Fruit fly (Drosophila melanogaster) whole organism, embryonic: ENCODE measurements around the gene Hexo2.

ENCODE experiments used
- C15 ChIP-seq: fragments of 200-800 bp; sonication (Bioruptor generic); IDR thresholded peaks from 3 replicates; pipeline ENCODE4 v1.3.6; 2022; ENCODE audit warnings: missing biosample characterization, missing genetic modification characterization
- CG11504 ChIP-seq: fragments of 200-800 bp; sonication (Bioruptor generic); optimal IDR thresholded peaks from 3 replicates; lab custom pipeline; 2019; ENCODE audit warnings: missing biosample characterization, mild to moderate bottlenecking, missing genetic modification characterization, moderate library complexity
- CG11560 ChIP-seq: fragments of 200-800 bp; sonication (Bioruptor generic); IDR thresholded peaks from 3 replicates; pipeline ENCODE4 v1.3.6; 2022; ENCODE audit warnings: missing biosample characterization, missing genetic modification characterization
- CG11723 ChIP-seq: fragments of 200-800 bp; sonication (Bioruptor generic); optimal IDR thresholded peaks from 2 replicates; lab custom pipeline; 2017; ENCODE audit warnings: missing biosample characterization, mild to moderate bottlenecking, missing genetic modification characterization
- CG15601 ChIP-seq: fragments of 200-800 bp; sonication (Bioruptor generic); optimal IDR thresholded peaks from 3 replicates; lab custom pipeline; 2019; ENCODE audit warnings: missing biosample characterization, mild to moderate bottlenecking, missing genetic modification characterization, moderate library complexity
- CG16815 ChIP-seq: fragments of 200-800 bp; sonication (Bioruptor generic); optimal IDR thresholded peaks from 3 replicates; lab custom pipeline; 2017; ENCODE audit warnings: missing biosample characterization, mild to moderate bottlenecking, missing genetic modification characterization
- CG17802 ChIP-seq: fragments of 200-800 bp; sonication (Bioruptor generic); optimal IDR thresholded peaks from 2 replicates; lab custom pipeline; 2018; ENCODE audit warnings: missing biosample characterization, mild to moderate bottlenecking, missing genetic modification characterization, moderate library complexity
- CG1792 ChIP-seq: fragments of 200-800 bp; sonication (Bioruptor generic); optimal IDR thresholded peaks from 2 replicates; lab custom pipeline; 2016; ENCODE audit warnings: missing biosample characterization, missing genetic modification characterization
- CG4360 ChIP-seq: fragments of 200-800 bp; sonication (Bioruptor generic); IDR thresholded peaks from 2 replicates; pipeline ENCODE4 v1.3.6; 2022; ENCODE audit warnings: missing biosample characterization, missing genetic modification characterization
- CG43689 ChIP-seq: fragments of 200-800 bp; sonication (Bioruptor generic); IDR thresholded peaks from 2 replicates; pipeline ENCODE4 v1.3.6; 2022; ENCODE audit warnings: missing biosample characterization, missing genetic modification characterization
- CG6254 ChIP-seq: fragments of 200-800 bp; sonication (Bioruptor generic); optimal IDR thresholded peaks from 3 replicates; lab custom pipeline; 2017; ENCODE audit warnings: mild to moderate bottlenecking, missing biosample characterization, missing genetic modification reagents, missing genetic modification characterization
- CG6813 ChIP-seq: fragments of 200-800 bp; sonication (Bioruptor generic); optimal IDR thresholded peaks from 2 replicates; lab custom pipeline; 2017; ENCODE audit warnings: missing biosample characterization, missing genetic modification characterization, mild to moderate bottlenecking, moderate library complexity, missing genetic modification reagents
- CG7745 ChIP-seq: fragments of 200-800 bp; sonication (Bioruptor generic); optimal IDR thresholded peaks from 2 replicates; lab custom pipeline; 2018; ENCODE audit warnings: missing biosample characterization, mild to moderate bottlenecking, missing genetic modification characterization, moderate library complexity
- CG7987 ChIP-seq: fragments of 200-800 bp; sonication (Bioruptor generic); optimal IDR thresholded peaks from 2 replicates; lab custom pipeline; 2018; ENCODE audit warnings: missing biosample characterization, mild to moderate bottlenecking, missing genetic modification characterization, moderate library complexity
- CG8924 ChIP-seq: fragments of 200-800 bp; optimal IDR thresholded peaks from 3 replicates; lab custom pipeline; 2019; ENCODE audit warnings: missing biosample characterization, mild to moderate bottlenecking, missing genetic modification characterization, moderate library complexity
- CHES-1-like ChIP-seq: fragments of 200-800 bp; sonication (Bioruptor generic); optimal IDR thresholded peaks from 2 replicates; lab custom pipeline; 2016; ENCODE audit warnings: missing biosample characterization, missing genetic modification characterization
- CTCF ChIP-seq: fragments of 200-800 bp; sonication (Bioruptor generic); optimal IDR thresholded peaks from 2 replicates; lab custom pipeline; 2017; ENCODE audit warnings: missing biosample characterization, mild to moderate bottlenecking, missing genetic modification characterization, moderate library complexity
- CkIIα-i1 ChIP-seq: fragments of 200-800 bp; sonication (Bioruptor generic); IDR thresholded peaks from 2 replicates; pipeline ENCODE4 v1.3.6; 2022; ENCODE audit warnings: missing biosample characterization, missing genetic modification characterization
- D19A ChIP-seq: fragments of 200-800 bp; optimal IDR thresholded peaks from 3 replicates; lab custom pipeline; 2019; ENCODE audit warnings: missing biosample characterization, mild to moderate bottlenecking, missing genetic modification characterization, moderate library complexity
- D19B ChIP-seq: fragments of 200-800 bp; sonication (Bioruptor generic); optimal IDR thresholded peaks from 2 replicates; lab custom pipeline; 2017; ENCODE audit warnings: missing biosample characterization, mild to moderate bottlenecking, missing genetic modification characterization
- Drgx ChIP-seq: fragments of 200-800 bp; sonication (Bioruptor generic); IDR thresholded peaks from 2 replicates; pipeline ENCODE4 v1.3.6; 2022; ENCODE audit warnings: missing biosample characterization, missing genetic modification characterization
- Fer2 ChIP-seq: fragments of 200-800 bp; sonication (Bioruptor generic); optimal IDR thresholded peaks from 2 replicates; lab custom pipeline; 2018; ENCODE audit warnings: missing biosample characterization, mild to moderate bottlenecking, missing genetic modification characterization, moderate library complexity
- Fer3 ChIP-seq: fragments of 200-800 bp; sonication (Bioruptor generic); optimal IDR thresholded peaks from 2 replicates; lab custom pipeline; 2018; ENCODE audit warnings: missing biosample characterization, mild to moderate bottlenecking, missing genetic modification characterization, moderate library complexity
- H15 ChIP-seq: fragments of 200-800 bp; sonication (Bioruptor generic); IDR thresholded peaks from 3 replicates; pipeline ENCODE4 v1.3.6; 2022; ENCODE audit warnings: missing biosample characterization, missing genetic modification characterization
- HLHmδ ChIP-seq: fragments of 200-800 bp; sonication (Bioruptor generic); optimal IDR thresholded peaks from 2 replicates; lab custom pipeline; 2018; ENCODE audit warnings: missing biosample characterization, mild to moderate bottlenecking, missing genetic modification characterization, moderate library complexity
- Myb ChIP-seq: fragments of 200-800 bp; sonication (Bioruptor generic); optimal IDR thresholded peaks from 2 replicates; lab custom pipeline; 2016; ENCODE audit warnings: missing biosample characterization, missing genetic modification characterization
- ac ChIP-seq: fragments of 200-800 bp; sonication (Bioruptor generic); optimal IDR thresholded peaks from 3 replicates; lab custom pipeline; 2017; ENCODE audit warnings: missing biosample characterization, mild to moderate bottlenecking, missing genetic modification characterization
- ash1 ChIP-seq: fragments of 200-800 bp; sonication (Bioruptor generic); optimal IDR thresholded peaks from 2 replicates; lab custom pipeline; 2018; ENCODE audit warnings: missing biosample characterization, mild to moderate bottlenecking, missing genetic modification characterization
- cg ChIP-seq: fragments of 200-800 bp; sonication (Bioruptor generic); optimal IDR thresholded peaks from 3 replicates; lab custom pipeline; 2019; ENCODE audit warnings: missing biosample characterization, mild to moderate bottlenecking, missing genetic modification characterization, moderate library complexity
- crc ChIP-seq: fragments of 200-800 bp; sonication (Bioruptor generic); optimal IDR thresholded peaks from 2 replicates; lab custom pipeline; 2016; ENCODE audit warnings: missing biosample characterization, missing genetic modification characterization
- crol ChIP-seq: fragments of 200-800 bp; sonication (Bioruptor generic); IDR thresholded peaks from 2 replicates; pipeline ENCODE4 v1.3.6; 2022; ENCODE audit warnings: missing biosample characterization, missing genetic modification characterization
- crp ChIP-seq, 2 experiments: fragments of 200-800 bp; sonication (Bioruptor generic); optimal IDR thresholded peaks; 2 replicates in 1 of 2; 3 replicates in 1 of 2; lab custom pipeline; 2017; ENCODE audit warnings: missing biosample characterization in 2 of 2, missing genetic modification characterization in 2 of 2, mild to moderate bottlenecking in 1 of 2, moderate library complexity in 1 of 2
- cwo ChIP-seq: fragments of 200-800 bp; sonication (Bioruptor generic); optimal IDR thresholded peaks from 3 replicates; lab custom pipeline; 2017; ENCODE audit warnings: missing biosample characterization, missing genetic modification characterization, mild to moderate bottlenecking, moderate library complexity, missing genetic modification reagents
- da ChIP-seq: fragments of 200-800 bp; sonication (Bioruptor generic); optimal IDR thresholded peaks from 2 replicates; lab custom pipeline; 2016; ENCODE audit warnings: missing biosample characterization, missing genetic modification characterization
- danr ChIP-seq: fragments of 200-800 bp; sonication (Bioruptor generic); IDR thresholded peaks from 2 replicates; pipeline ENCODE4 v1.3.6; 2022; ENCODE audit warnings: missing biosample characterization, missing genetic modification characterization
- eyg ChIP-seq: fragments of 200-800 bp; sonication (Bioruptor generic); optimal IDR thresholded peaks from 3 replicates; lab custom pipeline; 2016; ENCODE audit warnings: missing biosample characterization, missing genetic modification characterization
- fd64A ChIP-seq: fragments of 200-800 bp; sonication (Bioruptor generic); optimal IDR thresholded peaks from 3 replicates; lab custom pipeline; 2018; ENCODE audit warnings: missing biosample characterization, mild to moderate bottlenecking, missing genetic modification characterization
- gro ChIP-seq: fragments of 200-800 bp; sonication (Bioruptor generic); optimal IDR thresholded peaks from 2 replicates; lab custom pipeline; 2016; ENCODE audit warnings: missing biosample characterization, missing genetic modification characterization
- her ChIP-seq: fragments of 200-800 bp; sonication (Bioruptor generic); optimal IDR thresholded peaks from 2 replicates; lab custom pipeline; 2016; ENCODE audit warnings: missing biosample characterization, missing genetic modification characterization
- lilli ChIP-seq: fragments of 200-800 bp; sonication (Bioruptor generic); optimal IDR thresholded peaks from 3 replicates; lab custom pipeline; 2016; ENCODE audit warnings: missing biosample characterization, missing genetic modification characterization
- maf-S ChIP-seq: fragments of 200-800 bp; sonication (Bioruptor generic); optimal IDR thresholded peaks from 2 replicates; lab custom pipeline; 2016; ENCODE audit warnings: missing biosample characterization, missing genetic modification characterization
- peb ChIP-seq: fragments of 200-800 bp; sonication (Bioruptor generic); IDR thresholded peaks from 2 replicates; pipeline ENCODE4 v1.3.6; 2022; ENCODE audit warnings: missing biosample characterization, missing genetic modification characterization
- pfk ChIP-seq: fragments of 200-800 bp; sonication (Bioruptor generic); optimal IDR thresholded peaks from 2 replicates; lab custom pipeline; 2018; ENCODE audit warnings: missing biosample characterization, mild to moderate bottlenecking, missing genetic modification characterization, moderate library complexity
- pros ChIP-seq: fragments of 200-800 bp; sonication (Bioruptor generic); optimal IDR thresholded peaks from 3 replicates; lab custom pipeline; 2019; ENCODE audit warnings: missing biosample characterization, mild to moderate bottlenecking, missing genetic modification characterization, moderate library complexity
- repo ChIP-seq: fragments of 200-800 bp; sonication (Bioruptor generic); optimal IDR thresholded peaks from 2 replicates; lab custom pipeline; 2016; ENCODE audit warnings: missing biosample characterization, missing genetic modification characterization
- ro ChIP-seq: fragments of 200-800 bp; sonication (Bioruptor generic); IDR thresholded peaks from 2 replicates; pipeline ENCODE4 v1.3.6; 2022; ENCODE audit warnings: missing biosample characterization, missing genetic modification characterization
- salm ChIP-seq: fragments of 200-800 bp; sonication (Bioruptor generic); optimal IDR thresholded peaks from 2 replicates; lab custom pipeline; 2018; ENCODE audit warnings: missing biosample characterization, mild to moderate bottlenecking, missing genetic modification characterization
- tgo ChIP-seq: fragments of 200-800 bp; sonication (Bioruptor generic); IDR thresholded peaks from 3 replicates; pipeline ENCODE4 v1.3.6; 2022; ENCODE audit warnings: missing biosample characterization, missing genetic modification characterization
- tin ChIP-seq: fragments of 200-800 bp; sonication (Bioruptor generic); optimal IDR thresholded peaks from 3 replicates; lab custom pipeline; 2016; ENCODE audit warnings: missing biosample characterization, missing genetic modification characterization

The Hexo2 gene

DNA sequence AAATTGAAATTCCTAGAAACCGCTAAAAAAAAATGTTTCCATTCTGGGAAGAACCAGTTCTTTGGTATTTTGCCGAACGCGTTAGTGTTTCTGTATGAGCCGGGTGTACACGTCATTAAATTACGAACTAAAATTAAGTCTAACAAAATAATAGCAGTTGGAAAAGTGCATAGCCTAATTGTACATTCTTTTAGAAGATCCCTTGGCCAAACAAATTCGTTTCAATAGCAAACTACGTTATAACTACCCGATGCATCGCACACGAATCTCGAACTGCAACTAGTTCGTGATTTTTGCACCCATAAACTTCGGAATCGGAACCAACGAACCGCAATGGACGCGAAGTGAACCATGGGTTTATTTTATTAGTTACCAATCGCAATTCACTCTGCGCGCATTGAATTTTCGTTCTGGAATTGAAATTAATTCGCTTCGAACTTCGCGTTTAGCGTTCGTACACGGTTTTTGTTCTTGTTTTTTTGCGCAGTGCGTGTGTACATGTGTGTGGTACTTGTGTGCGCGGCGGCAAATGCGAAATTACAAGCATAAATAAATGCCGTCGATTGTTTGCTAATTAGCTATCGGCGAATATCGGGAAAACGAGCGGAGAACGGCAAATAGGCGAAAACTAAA is 28.1 kb upstream of the Hexo2 start, which contains the start of gene CAH3 (continued):
- TF ChIP-seq CG6813 (GFP tag; lab: Kevin White, UChicago) (peak; percentile 89), CG16815 (GFP tag; lab: Kevin White, UChicago) (peak; percentile 88), HLHmδ (no peak), her (GFP tag; lab: Kevin White, UChicago) (peak; percentile 94), tin (peak; percentile 93), fd64A (GFP tag; lab: Kevin White, UChicago) (peak; percentile 85), eyg (GFP tag; lab: Kevin White, UChicago) (peak; percentile 91), C15 (GFP tag; lab: Robert Waterston, UW) (peak; percentile 81), Fer3 (tag; lab: Kevin White, UChicago) (peak; percentile 94), ac (peak; percentile 69), da (GFP tag; lab: Kevin White, UChicago) (peak; percentile 77), CG11504 (tag; lab: Kevin White, UChicago) (peak; percentile 93), Myb (GFP tag; lab: Kevin White, UChicago) (peak; percentile 83), Fer2 (tag; lab: Kevin White, UChicago) (peak; percentile 91), ro (peak; percentile 58; the same call in 1 of the 2 replicates), ash1 (GFP tag; lab: Kevin White, UChicago) (peak; percentile 68), CG1792 (GFP tag; lab: Kevin White, UChicago) (peak; percentile 92), peb (peak; percentile 85), CHES-1-like (GFP tag; lab: Kevin White, UChicago) (peak; percentile 95), CG7745 (peak; percentile 11), CG17802 (tag; lab: Kevin White, UChicago) (peak; percentile 83), CG11560 (tag; lab: Robert Waterston, UW) (peak; percentile 64; the same call in 2 of the 3 replicates), H15 (GFP tag; lab: Robert Waterston, UW) (peak; percentile 88)

DNA sequence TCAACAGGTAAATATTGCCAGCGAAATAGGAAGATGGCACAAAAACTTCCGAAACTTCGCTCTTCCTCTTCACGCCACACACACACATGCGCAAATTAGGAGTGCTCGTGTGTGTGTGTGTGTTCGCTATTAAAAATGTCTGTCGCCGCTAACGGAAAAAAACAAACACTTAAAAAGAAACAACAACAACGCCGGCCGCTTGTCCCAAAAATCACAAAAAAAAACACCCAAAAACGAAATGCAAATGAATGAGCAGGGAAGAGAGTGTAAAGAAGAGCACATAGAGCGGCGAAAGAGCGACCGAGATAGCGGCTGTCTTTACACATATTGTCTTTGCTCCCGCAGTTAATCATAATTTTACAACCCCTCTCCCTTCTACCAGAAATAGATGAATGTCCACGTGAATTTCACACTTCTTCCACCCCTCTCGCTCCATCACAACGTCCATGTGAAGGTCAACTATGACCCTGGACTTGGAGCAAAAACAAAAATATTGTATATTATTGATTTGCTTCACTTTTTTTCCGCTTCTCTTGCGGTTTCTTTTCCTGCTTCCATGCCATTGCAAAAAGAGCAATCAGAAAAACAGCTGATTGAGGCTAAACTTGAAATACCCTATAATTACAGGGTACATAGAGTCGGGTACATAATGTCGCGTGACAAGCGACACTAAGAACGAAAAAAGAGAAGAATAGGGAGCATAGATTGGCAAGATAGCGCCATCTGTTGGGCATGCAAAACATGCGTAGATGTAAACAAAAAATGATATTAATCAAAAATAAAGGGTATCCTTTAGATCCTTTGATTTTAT is 27.4 kb upstream of the Hexo2 start:
- TF ChIP-seq D19B (GFP tag; lab: Kevin White, UChicago) (peak; percentile 84), D19A (peak; percentile 44), pfk (no peak), cg (GFP tag; lab: Kevin White, UChicago) (peak; percentile 82), pros (GFP tag; lab: Kevin White, UChicago) (peak; percentile 46), CG6254 (peak; percentile 91), lilli (GFP tag; lab: Kevin White, UChicago) (peak; percentile 13), crc (GFP tag; lab: Kevin White, UChicago) (no peak), crol (GFP tag; lab: Robert Waterston, UW) (peak; percentile 85), tgo (GFP tag; lab: Robert Waterston, UW) (no peak), CG7987 (GFP tag; lab: Kevin White, UChicago) (peak; percentile 33), salm (tag; lab: Kevin White, UChicago) (no peak), CG8924 (tag; lab: Kevin White, UChicago) (no peak), maf-S (GFP tag; lab: Kevin White, UChicago) (no peak), CG43689 (GFP tag; lab: Robert Waterston, UW) (no peak), cwo (GFP tag; lab: Kevin White, UChicago) (peak; percentile 86), CkIIα-i1 (no peak), CG15601 (no peak), danr (no peak), CTCF (GFP tag; lab: Kevin White, UChicago) (peak; percentile 87), crp (GFP tag; optimal IDR thresholded peaks at IDR 0.05; lab: Kevin White, UChicago) (peak in 1 of 2 experiments; percentile 13), CG11723 (GFP tag; lab: Kevin White, UChicago) (no peak), CG4360 (GFP tag; lab: Robert Waterston, UW) (peak; percentile 82), gro (peak; percentile 9), repo (no peak), Drgx (0 out of 2 replicates have a peak, but pooled peaks have one; percentile 24)
